Worm (Caenorhabditis elegans) whole organism, L2 larva: ENCODE measurements around the gene M176.10.

ENCODE experiments used
- R02D3.7 ChIP-seq: fragments of 150-350 bp; optimal IDR thresholded peaks from 2 replicates; lab custom pipeline; 2014; ENCODE audit warnings: missing biosample characterization, missing genetic modification characterization
- Y55F3AM.14 ChIP-seq: fragments of 200-800 bp; sonication (Bioruptor generic); optimal IDR thresholded peaks from 2 replicates; lab custom pipeline; 2018; ENCODE audit warnings: mild to moderate bottlenecking, missing genetic modification characterization, missing compliant biosample characterization
- ama-1 ChIP-seq: fragments of 150-350 bp; optimal IDR thresholded peaks from 2 replicates; lab custom pipeline; 2018; ENCODE audit warnings: inconsistent platforms
- nhr-10 ChIP-seq: sonication (generic microtip); optimal IDR thresholded peaks from 2 replicates; lab custom pipeline; 2017; ENCODE audit warnings: missing biosample characterization, missing genetic modification characterization
- nhr-77 ChIP-seq: fragments of 150-350 bp; optimal IDR thresholded peaks from 2 replicates; lab custom pipeline; 2014; ENCODE audit warnings: missing biosample characterization, missing genetic modification characterization
- zag-1 ChIP-seq: fragments of 150-350 bp; optimal IDR thresholded peaks from 2 replicates; lab custom pipeline; 2014; ENCODE audit warnings: missing biosample characterization, missing genetic modification characterization

ce11 chrII:9431119-9431518 is 5.1 kb upstream of the M176.10 start:
- no peak for TF ChIP-seq R02D3.7 (tag; lab: Kevin White, UChicago)
- TF ChIP-seq nhr-77 (tag; lab: Kevin White, UChicago), result no peak
- TF ChIP-seq zag-1 (tag; lab: Kevin White, UChicago), result no peak
- no peak for TF ChIP-seq ama-1
- TF ChIP-seq Y55F3AM.14, result no peak
- no peak for TF ChIP-seq nhr-10 (tag; lab: Kevin White, UChicago)
